Worm (Caenorhabditis elegans): ENCODE measurements around the gene mig-22.
A peak's percentile ranks its signal among the peaks of the same experiment; 100 is the strongest.

The mig-22 gene

DNA sequence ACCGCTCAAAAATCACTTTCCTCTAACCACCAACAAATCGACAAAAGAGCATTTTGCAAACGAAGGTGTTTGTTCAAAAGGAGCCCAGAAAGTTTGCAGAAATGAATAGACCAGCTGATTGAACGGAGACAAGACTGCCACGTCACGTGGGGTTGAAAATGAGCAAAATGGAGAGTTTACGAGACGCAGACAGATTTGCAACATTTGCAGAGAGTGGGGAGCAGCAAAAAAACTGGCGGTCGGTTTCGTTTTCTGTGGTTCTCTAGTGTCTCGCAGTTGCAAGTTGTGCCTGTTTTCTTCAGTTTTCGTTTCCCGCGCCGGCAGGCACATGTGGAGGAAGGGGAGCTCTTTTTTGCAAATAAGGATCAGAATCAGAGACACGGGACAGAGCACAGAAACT lies 18.3 kb upstream of the mig-22 start:
- TF ChIP-seq ztf-4 (tag; optimal IDR thresholded peaks at IDR 0.05), result no peak
- no peak for TF ChIP-seq pqm-1 (tag; optimal IDR thresholded peaks at IDR 0.05)
- TF ChIP-seq swsn-7 (tag; optimal IDR thresholded peaks at IDR 0.05), result peak; percentile 41
- TF ChIP-seq ceh-8 (GFP tag; optimal IDR thresholded peaks at IDR 0.05), result no peak
- TF ChIP-seq lin-15B (tag; optimal IDR thresholded peaks at IDR 0.05), result no peak
- no peak for TF ChIP-seq blmp-1 (tag; optimal IDR thresholded peaks at IDR 0.05)
- no peak for TF ChIP-seq fos-1 (tag; optimal IDR thresholded peaks at IDR 0.05)
- TF ChIP-seq ceh-82 (tag; optimal IDR thresholded peaks at IDR 0.05), result peak in 2 of 3 experiments; percentile 16 to 54
- peak; percentile 59 for TF ChIP-seq mep-1 (tag; optimal IDR thresholded peaks at IDR 0.05)
- TF ChIP-seq lin-14 (GFP tag; optimal IDR thresholded peaks at IDR 0.05), result peak; percentile 91
- TF ChIP-seq snpc-4 (tag; optimal IDR thresholded peaks at IDR 0.05), result peak; percentile 0
- TF ChIP-seq nhr-85 (tag), result no peak
- TF ChIP-seq efl-1 (optimal IDR thresholded peaks at IDR 0.05), result peak; percentile 49 to 58
- peak; percentile 43 to 95 for TF ChIP-seq efl-1 (GFP tag; optimal IDR thresholded peaks at IDR 0.05 in 1 of 2)
- TF ChIP-seq hlh-17 (GFP tag; optimal IDR thresholded peaks at IDR 0.05; ENCODE audit: borderline replicate concordance), result no peak
- peak; percentile 29 for TF ChIP-seq C16A3.4 (tag; optimal IDR thresholded peaks at IDR 0.05)
- peak; percentile 66 for TF ChIP-seq nhr-47 (tag; optimal IDR thresholded peaks at IDR 0.05)
- no peak for TF ChIP-seq ama-1 (optimal IDR thresholded peaks at IDR 0.05)
- peak; percentile 48 to 62 for TF ChIP-seq lin-35 (GFP tag; optimal IDR thresholded peaks at IDR 0.05)
- TF ChIP-seq aha-1 (tag; optimal IDR thresholded peaks at IDR 0.05), result no peak
- TF ChIP-seq nhr-77 (tag; optimal IDR thresholded peaks at IDR 0.05), result peak; percentile 32
- peak; percentile 73 for TF ChIP-seq rnt-1 (tag; optimal IDR thresholded peaks at IDR 0.05)
- peak; percentile 23 to 39 (median 32) for TF ChIP-seq dpl-1 (GFP tag; optimal IDR thresholded peaks at IDR 0.05)
- TF ChIP-seq sup-37 (GFP tag; optimal IDR thresholded peaks at IDR 0.05), result peak; percentile 26
- TF ChIP-seq jun-1 (tag; optimal IDR thresholded peaks at IDR 0.05), result peak; percentile 63
- TF ChIP-seq unc-30 (tag; optimal IDR thresholded peaks at IDR 0.05), result no peak
- TF ChIP-seq nhr-20 (tag; optimal IDR thresholded peaks at IDR 0.05), result peak; percentile 69
- TF ChIP-seq lsy-2 (tag; optimal IDR thresholded peaks at IDR 0.05), result peak; percentile 42 to 81
- TF ChIP-seq zag-1 (tag; optimal IDR thresholded peaks at IDR 0.05), result no peak
- peak; percentile 45 for TF ChIP-seq unc-130 (tag; optimal IDR thresholded peaks at IDR 0.05)
- peak; percentile 54 for TF ChIP-seq irx-1 (tag; optimal IDR thresholded peaks at IDR 0.05)
- TF ChIP-seq unc-98 (GFP tag; IDR thresholded peaks at IDR 0.05), result 0 out of 2 replicates have a peak, but pooled peaks have one; percentile 36
- TF ChIP-seq nhr-76 (tag; optimal IDR thresholded peaks at IDR 0.05), result no peak
- TF ChIP-seq unc-86 (tag; optimal IDR thresholded peaks at IDR 0.05), result no peak
- no peak for TF ChIP-seq alr-1 (tag; optimal IDR thresholded peaks at IDR 0.05; ENCODE audit: borderline replicate concordance)
- peak; percentile 39 for TF ChIP-seq egl-13 (tag; optimal IDR thresholded peaks at IDR 0.05)
- TF ChIP-seq fkh-10 (GFP tag; optimal IDR thresholded peaks at IDR 0.05), result peak; percentile 7
- TF ChIP-seq nhr-71 (tag; optimal IDR thresholded peaks at IDR 0.05), result peak; percentile 85
- no peak for TF ChIP-seq elt-3 (tag; optimal IDR thresholded peaks at IDR 0.05)
- peak; percentile 36 for TF ChIP-seq elt-2 (tag; optimal IDR thresholded peaks at IDR 0.05)
- no peak for TF ChIP-seq mab-9 (GFP tag; IDR thresholded peaks at IDR 0.05)
- peak; percentile 44 for TF ChIP-seq skn-1 (tag; optimal IDR thresholded peaks at IDR 0.05)
- TF ChIP-seq hlh-4 (tag; optimal IDR thresholded peaks at IDR 0.05), result no peak
- TF ChIP-seq tlp-1 (tag; optimal IDR thresholded peaks at IDR 0.05), result no peak
- peak; percentile 27 for TF ChIP-seq xbp-1 (tag; optimal IDR thresholded peaks at IDR 0.05)
- no peak for TF ChIP-seq lir-3 (tag; optimal IDR thresholded peaks at IDR 0.05; ENCODE audit: poor library complexity)
- peak; percentile 51 for TF ChIP-seq dsc-1 (tag; optimal IDR thresholded peaks at IDR 0.05)
- peak; percentile 58; the same call in 1 of the 2 replicates for TF ChIP-seq nhr-19 (GFP tag; conservative IDR thresholded peaks at IDR 0.05)
- no peak for TF ChIP-seq vab-15 (tag; optimal IDR thresholded peaks at IDR 0.05)
- no peak for TF ChIP-seq efl-3 (GFP tag; optimal IDR thresholded peaks at IDR 0.05)
- TF ChIP-seq snu-23 (GFP tag; optimal IDR thresholded peaks at IDR 0.05), result peak; percentile 57
- TF ChIP-seq unc-62 (GFP tag; optimal IDR thresholded peaks at IDR 0.05), result no peak
- peak; percentile 81 for TF ChIP-seq fkh-8 (tag; optimal IDR thresholded peaks at IDR 0.05)
- no peak for TF ChIP-seq ztf-11 (tag; optimal IDR thresholded peaks at IDR 0.05)

Data from whole organism, L1 larva.